Fruit fly (Drosophila melanogaster) whole organism: ENCODE data around the gene Atg12.

Experiments
- CG8478 ChIP-seq: fragments of >200 bp; optimal IDR thresholded peaks from 2 replicates; lab custom pipeline; 2018; ENCODE audit warnings: inconsistent platforms
- Dll ChIP-seq: fragments of >200 bp; optimal IDR thresholded peaks from 2 replicates; lab custom pipeline; 2017
- EcR ChIP-seq, 2 experiments: fragments of >200 bp; optimal IDR thresholded peaks; 2 replicates each; lab custom pipeline; 2017; ENCODE audit warnings: missing biosample characterization in 2 of 2, missing genetic modification characterization in 2 of 2, missing genetic modification reagents in 2 of 2
- pan ChIP-seq: fragments of >200 bp; optimal IDR thresholded peaks from 2 replicates; lab custom pipeline; 2017
- psq ChIP-seq: fragments of >200 bp; optimal IDR thresholded peaks from 2 replicates; lab custom pipeline; 2017

dm6 chr3L:12107378-12107777, 29.4 kb upstream of the Atg12 start:
- no peak for TF ChIP-seq Dll (lab: Kevin White, UChicago)
- TF ChIP-seq CG8478, result no peak
- no peak for TF ChIP-seq pan (lab: Kevin White, UChicago)
- TF ChIP-seq psq (lab: Kevin White, UChicago), result no peak
- no peak for TF ChIP-seq EcR (GFP tag; optimal IDR thresholded peaks at IDR 0.05; lab: Kevin White, UChicago)
